Worm (Caenorhabditis elegans) whole organism, young adult: ENCODE data around the gene glb-5.

Source experiments
- B0019.2 ChIP-seq: fragments of 200-800 bp; sonication (Bioruptor generic); conservative IDR thresholded peaks from 2 replicates; pipeline ENCODE4 v1.3.6; 2022; ENCODE audit warnings: missing genetic modification reagents, missing genetic modification characterization, missing compliant biosample characterization
- B0261.1 ChIP-seq: sonication (generic microtip); optimal IDR thresholded peaks from 2 replicates; lab custom pipeline; 2016; ENCODE audit warnings: mild to moderate bottlenecking, missing genetic modification characterization, moderate library complexity, missing compliant biosample characterization
- B0336.3 ChIP-seq: fragments of 200-800 bp; sonication (Bioruptor generic); IDR thresholded peaks from 2 replicates; pipeline ENCODE4 v1.3.6; 2022; ENCODE audit warnings: missing genetic modification characterization, missing compliant biosample characterization
- C06A6.2 ChIP-seq: fragments of 200-800 bp; sonication (Bioruptor generic); conservative IDR thresholded peaks from 2 replicates; pipeline ENCODE4 v1.3.6; 2022; ENCODE audit warnings: missing genetic modification characterization, missing compliant biosample characterization
- C17E4.6 ChIP-seq: fragments of 200-800 bp; sonication (Bioruptor generic); IDR thresholded peaks from 2 replicates; pipeline ENCODE4 v1.3.6; 2022; ENCODE audit warnings: missing genetic modification reagents, missing genetic modification characterization, missing compliant biosample characterization
- D2030.7 ChIP-seq: fragments of 200-800 bp; sonication (Bioruptor generic); IDR thresholded peaks from 2 replicates; pipeline ENCODE4 v1.3.6; 2022; ENCODE audit warnings: missing genetic modification reagents, missing genetic modification characterization, missing compliant biosample characterization
- F39B2.1 ChIP-seq: fragments of 200-800 bp; sonication (Bioruptor generic); IDR thresholded peaks from 2 replicates; pipeline ENCODE4 v1.3.6; 2022; ENCODE audit warnings: missing genetic modification reagents, missing genetic modification characterization, missing compliant biosample characterization
- F52B5.7 ChIP-seq: sonication (generic microtip); optimal IDR thresholded peaks from 2 replicates; lab custom pipeline; 2016; ENCODE audit warnings: mild to moderate bottlenecking, missing genetic modification characterization, missing compliant biosample characterization
- F57C9.4 ChIP-seq: sonication (generic microtip); optimal IDR thresholded peaks from 2 replicates; lab custom pipeline; 2017; ENCODE audit warnings: mild to moderate bottlenecking, missing genetic modification characterization, missing compliant biosample characterization
- Y67H2A.10 ChIP-seq: fragments of 200-800 bp; sonication (Bioruptor generic); conservative IDR thresholded peaks from 2 replicates; pipeline ENCODE4 v1.3.6; 2022; ENCODE audit warnings: missing genetic modification reagents, missing genetic modification characterization, missing compliant biosample characterization
- Y79H2A.3 ChIP-seq: fragments of 200-800 bp; sonication (Bioruptor generic); conservative IDR thresholded peaks from 2 replicates; pipeline ENCODE4 v1.3.6; 2022; ENCODE audit warnings: missing genetic modification reagents, missing genetic modification characterization, missing compliant biosample characterization
- akir-1 ChIP-seq: fragments of 200-800 bp; sonication (Bioruptor generic); optimal IDR thresholded peaks from 2 replicates; lab custom pipeline; 2018; ENCODE audit warnings: mild to moderate bottlenecking, missing genetic modification characterization, moderate library complexity, missing compliant biosample characterization
- ama-1 ChIP-seq, 3 experiments: fragments of 150-350 bp in 1 of 3; sonication (generic microtip) in 2 of 3; optimal IDR thresholded peaks; 2 replicates each; lab custom pipeline; 2014 to 2018; ENCODE audit warnings: missing biosample characterization in 2 of 3, missing genetic modification characterization in 2 of 3, missing genetic modification reagents in 2 of 3
- aptf-3 ChIP-seq: fragments of 200-800 bp; sonication (Bioruptor generic); IDR thresholded peaks from 2 replicates; pipeline ENCODE4 v1.3.6; 2022; ENCODE audit warnings: missing genetic modification characterization, missing compliant biosample characterization
- atf-7 ChIP-seq: sonication (generic microtip); optimal IDR thresholded peaks from 2 replicates; lab custom pipeline; 2017; ENCODE audit warnings: mild to moderate bottlenecking, missing genetic modification characterization, missing compliant biosample characterization
- athp-1 ChIP-seq: sonication (generic microtip); optimal IDR thresholded peaks from 2 replicates; lab custom pipeline; 2017; ENCODE audit warnings: mild to moderate bottlenecking, missing genetic modification characterization, missing compliant biosample characterization
- attf-3 ChIP-seq: fragments of 200-800 bp; sonication (Bioruptor generic); conservative IDR thresholded peaks from 2 replicates; pipeline ENCODE4 v1.3.6; 2022; ENCODE audit warnings: missing genetic modification reagents, missing genetic modification characterization, missing compliant biosample characterization
- attf-5 ChIP-seq: fragments of 200-800 bp; sonication (Bioruptor generic); optimal IDR thresholded peaks from 2 replicates; lab custom pipeline; 2018; ENCODE audit warnings: mild to moderate bottlenecking, missing genetic modification characterization, missing compliant biosample characterization
- bed-1 ChIP-seq: fragments of 200-800 bp; sonication (Bioruptor generic); IDR thresholded peaks from 2 replicates; pipeline ENCODE4 v1.3.6; 2022; ENCODE audit warnings: missing genetic modification reagents, missing genetic modification characterization, missing compliant biosample characterization
- ceh-100 ChIP-seq: fragments of 200-800 bp; sonication (Bioruptor generic); IDR thresholded peaks from 2 replicates; pipeline ENCODE4 v1.3.6; 2022; ENCODE audit warnings: missing genetic modification reagents, missing genetic modification characterization, missing compliant biosample characterization
- chd-7 ChIP-seq: sonication (generic microtip); optimal IDR thresholded peaks from 2 replicates; lab custom pipeline; 2016; ENCODE audit warnings: mild to moderate bottlenecking, missing genetic modification characterization, moderate library complexity, missing compliant biosample characterization
- dpff-1 ChIP-seq: sonication (generic microtip); optimal IDR thresholded peaks from 2 replicates; lab custom pipeline; 2017; ENCODE audit warnings: mild to moderate bottlenecking, missing genetic modification characterization, missing compliant biosample characterization
- egrh-3 ChIP-seq: fragments of 200-800 bp; sonication (Bioruptor generic); IDR thresholded peaks from 2 replicates; pipeline ENCODE4 v1.3.6; 2022; ENCODE audit warnings: missing genetic modification reagents, missing genetic modification characterization, missing compliant biosample characterization
- ekl-4 ChIP-seq: fragments of 200-800 bp; sonication (Bioruptor generic); IDR thresholded peaks from 2 replicates; pipeline ENCODE4 v1.3.6; 2022; ENCODE audit warnings: missing genetic modification reagents, missing genetic modification characterization, missing compliant biosample characterization
- ets-4 ChIP-seq: fragments of 200-800 bp; sonication (Bioruptor generic); optimal IDR thresholded peaks from 2 replicates; lab custom pipeline; 2018; ENCODE audit warnings: mild to moderate bottlenecking, missing genetic modification characterization, missing compliant biosample characterization
- gei-17 ChIP-seq: fragments of 200-800 bp; sonication (Bioruptor generic); optimal IDR thresholded peaks from 2 replicates; lab custom pipeline; 2018; ENCODE audit warnings: mild to moderate bottlenecking, missing genetic modification characterization, missing compliant biosample characterization
- hlh-12 ChIP-seq: sonication (generic microtip); optimal IDR thresholded peaks from 2 replicates; lab custom pipeline; 2016; ENCODE audit warnings: missing genetic modification characterization, missing compliant biosample characterization
- hsf-1 ChIP-seq: fragments of 200-800 bp; sonication (Bioruptor generic); IDR thresholded peaks from 2 replicates; pipeline ENCODE4 v1.3.6; 2022; ENCODE audit warnings: missing genetic modification reagents, missing genetic modification characterization, missing compliant biosample characterization
- let-607 ChIP-seq, 2 experiments: fragments of 200-800 bp in 1 of 2; sonication (Bioruptor generic) in 1 of 2; sonication (generic microtip) in 1 of 2; optimal IDR thresholded peaks; 2 replicates each; lab custom pipeline; 2016 to 2018; ENCODE audit warnings: mild to moderate bottlenecking in 2 of 2, missing compliant biosample characterization in 2 of 2, missing genetic modification characterization in 2 of 2, moderate library complexity in 2 of 2, missing genotype in 1 of 2
- lin-35 ChIP-seq, 3 experiments: fragments of 150-350 bp in 2 of 3; sonication (generic microtip) in 1 of 3; optimal IDR thresholded peaks; 2 replicates each; lab custom pipeline; 2014 to 2018; ENCODE audit warnings: missing biosample characterization in 3 of 3, missing genetic modification characterization in 3 of 3, missing genetic modification reagents in 3 of 3
- lin-40 ChIP-seq: sonication (generic microtip); optimal IDR thresholded peaks from 2 replicates; lab custom pipeline; 2016; ENCODE audit warnings: missing genetic modification characterization, mild to moderate bottlenecking, missing compliant biosample characterization, missing genotype, missing genetic modification reagents
- lin-54 ChIP-seq: fragments of 200-800 bp; sonication (Bioruptor generic); optimal IDR thresholded peaks from 2 replicates; lab custom pipeline; 2018; ENCODE audit warnings: mild to moderate bottlenecking, missing genetic modification characterization, missing compliant biosample characterization
- madf-3 ChIP-seq: fragments of 200-800 bp; sonication (Bioruptor generic); IDR thresholded peaks from 2 replicates; pipeline ENCODE4 v1.3.6; 2022; ENCODE audit warnings: missing genetic modification reagents, missing genetic modification characterization, missing compliant biosample characterization
- mel-28 ChIP-seq: sonication (generic microtip); optimal IDR thresholded peaks from 2 replicates; lab custom pipeline; 2016; ENCODE audit warnings: borderline replicate concordance, mild to moderate bottlenecking, missing genetic modification characterization, missing compliant biosample characterization
- nfya-2 ChIP-seq: fragments of 200-800 bp; sonication (Bioruptor generic); IDR thresholded peaks from 2 replicates; pipeline ENCODE4 v1.3.6; 2022; ENCODE audit warnings: missing genetic modification reagents, missing genetic modification characterization, missing compliant biosample characterization
- nfyb-1 ChIP-seq: fragments of 200-800 bp; sonication (Bioruptor generic); IDR thresholded peaks from 2 replicates; pipeline ENCODE4 v1.3.6; 2022; ENCODE audit warnings: missing genetic modification reagents, missing genetic modification characterization, missing compliant biosample characterization
- nhr-120 ChIP-seq: fragments of 200-800 bp; sonication (Bioruptor generic); IDR thresholded peaks from 2 replicates; pipeline ENCODE4 v1.3.6; 2022; ENCODE audit warnings: missing genetic modification characterization, missing compliant biosample characterization
- nhr-80 ChIP-seq: sonication (generic microtip); optimal IDR thresholded peaks from 2 replicates; lab custom pipeline; 2016; ENCODE audit warnings: missing genetic modification characterization, missing compliant biosample characterization
- nhr-90 ChIP-seq: sonication (generic microtip); optimal IDR thresholded peaks from 2 replicates; lab custom pipeline; 2016; ENCODE audit warnings: missing genotype, mild to moderate bottlenecking, missing genetic modification characterization, missing compliant biosample characterization
- rcor-1 ChIP-seq: fragments of 200-800 bp; sonication (Bioruptor generic); IDR thresholded peaks from 2 replicates; pipeline ENCODE4 v1.3.6; 2022; ENCODE audit warnings: missing genetic modification reagents, missing genetic modification characterization, missing compliant biosample characterization
- rec-8 ChIP-seq, 2 experiments: sonication (generic microtip); optimal IDR thresholded peaks; 2 replicates each; lab custom pipeline; 2016; ENCODE audit warnings: mild to moderate bottlenecking in 2 of 2, missing genetic modification characterization in 2 of 2, missing genetic modification reagents in 2 of 2, missing genotype in 2 of 2, missing biosample characterization in 1 of 2, missing compliant biosample characterization in 1 of 2, moderate library complexity in 1 of 2
- repo-1 ChIP-seq: sonication (generic microtip); optimal IDR thresholded peaks from 2 replicates; lab custom pipeline; 2017; ENCODE audit warnings: mild to moderate bottlenecking, missing genetic modification characterization, missing compliant biosample characterization
- snpc-1.1 ChIP-seq: sonication (generic microtip); optimal IDR thresholded peaks from 2 replicates; lab custom pipeline; 2017; ENCODE audit warnings: missing genetic modification characterization, mild to moderate bottlenecking, missing compliant biosample characterization, antibody characterized with exemption, moderate library complexity, missing genotype, missing genetic modification reagents; ENCODE audit not compliant: insufficient read depth
- snpc-3.4 ChIP-seq: sonication (generic microtip); optimal IDR thresholded peaks from 2 replicates; lab custom pipeline; 2017; ENCODE audit warnings: missing genetic modification characterization, mild to moderate bottlenecking, missing compliant biosample characterization, antibody characterized with exemption, moderate library complexity, missing genotype, missing genetic modification reagents
- snpc-4 ChIP-seq, 5 experiments: fragments of 150-350 bp in 1 of 5; sonication (generic microtip) in 4 of 5; optimal IDR thresholded peaks; 2 replicates each; lab custom pipeline; 2014 to 2018; ENCODE audit warnings: missing genetic modification characterization in 5 of 5, missing biosample characterization in 3 of 5, antibody characterized with exemption in 2 of 5, mild to moderate bottlenecking in 2 of 5, missing compliant biosample characterization in 2 of 5, missing genotype in 2 of 5, moderate library complexity in 2 of 5, missing genetic modification reagents in 1 of 5
- tlf-1 ChIP-seq: fragments of 200-800 bp; sonication (Bioruptor generic); optimal IDR thresholded peaks from 2 replicates; lab custom pipeline; 2018; ENCODE audit warnings: mild to moderate bottlenecking, missing genetic modification characterization, missing compliant biosample characterization
- ztf-22 ChIP-seq: fragments of 200-800 bp; sonication (Bioruptor generic); optimal IDR thresholded peaks from 2 replicates; lab custom pipeline; 2018; ENCODE audit warnings: mild to moderate bottlenecking, missing genetic modification characterization, moderate library complexity, missing compliant biosample characterization
- ztf-26 ChIP-seq: sonication (generic microtip); optimal IDR thresholded peaks from 2 replicates; lab custom pipeline; 2017; ENCODE audit warnings: missing genetic modification characterization, missing compliant biosample characterization

Gene glb-5

DNA sequence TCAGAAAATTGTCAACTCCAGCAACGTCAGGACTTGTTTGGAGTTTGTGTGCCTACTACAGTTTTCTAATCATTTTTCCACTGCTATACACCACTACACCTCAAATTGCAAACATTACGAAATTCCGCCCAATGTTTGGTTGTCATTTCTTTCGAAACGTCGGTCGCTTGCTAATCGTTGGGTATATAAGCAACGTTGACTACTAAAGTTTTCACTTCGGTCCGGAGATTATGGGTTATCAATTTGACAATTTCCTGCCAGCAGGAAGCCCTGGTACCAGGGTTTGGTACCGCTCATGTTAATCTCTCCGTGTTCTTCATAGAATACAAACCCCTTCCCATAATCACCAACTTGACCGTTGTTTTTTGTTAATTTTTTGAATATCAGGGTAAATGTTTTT lies 17.3 kb downstream of the glb-5 start (continued):
- TF ChIP-seq lin-35 (GFP tag; optimal IDR thresholded peaks at IDR 0.05; lab: Kevin White, UChicago) (no peak), C06A6.2 (no peak; the same call in 1 of the 2 replicates), ztf-22 (no peak), nhr-90 (tag; lab: Kevin White, UChicago) (peak; percentile 32), snpc-4 (GFP tag; optimal IDR thresholded peaks at IDR 0.05; lab: Kevin White, UChicago) (peak; percentile 78), snpc-4 (tag; optimal IDR thresholded peaks at IDR 0.05; lab: Kevin White, UChicago) (peak; percentile 92 to 99 (median 98)), hlh-12 (tag; lab: Kevin White, UChicago) (no peak), mel-28 (no peak), nfya-2 (GFP tag; lab: Robert Waterston, UW) (no peak), nhr-120 (GFP tag; lab: Robert Waterston, UW) (no peak), B0019.2 (GFP tag; lab: Robert Waterston, UW) (no peak), B0261.1 (peak; percentile 54), ceh-100 (GFP tag; lab: Robert Waterston, UW) (no peak), hsf-1 (GFP tag; lab: Robert Waterston, UW) (no peak), snpc-3.4 (tag; lab: Kevin White, UChicago) (no peak), ets-4 (no peak), snpc-1.1 (no peak), Y79H2A.3 (GFP tag; lab: Robert Waterston, UW) (no peak), ztf-26 (tag; lab: Kevin White, UChicago) (no peak), atf-7 (tag; lab: Kevin White, UChicago) (no peak), F57C9.4 (tag; lab: Kevin White, UChicago) (no peak), attf-5 (GFP tag; lab: Kevin White, UChicago) (peak; percentile 4), nhr-80 (tag; lab: Kevin White, UChicago) (peak; percentile 66), D2030.7 (GFP tag; lab: Robert Waterston, UW) (no peak), egrh-3 (GFP tag; lab: Robert Waterston, UW) (no peak), repo-1 (tag; lab: Kevin White, UChicago) (peak; percentile 63), rcor-1 (GFP tag; lab: Robert Waterston, UW) (no peak), gei-17 (peak; percentile 14), Y67H2A.10 (GFP tag; lab: Robert Waterston, UW) (no peak), F39B2.1 (GFP tag; lab: Robert Waterston, UW) (no peak), dpff-1 (tag; lab: Kevin White, UChicago) (no peak), madf-3 (GFP tag; lab: Robert Waterston, UW) (no peak), tlf-1 (GFP tag; lab: Kevin White, UChicago) (no peak), lin-40 (peak; percentile 53), bed-1 (no peak), B0336.3 (GFP tag; lab: Robert Waterston, UW) (no peak), athp-1 (tag; lab: Kevin White, UChicago) (no peak), nfyb-1 (GFP tag; lab: Robert Waterston, UW) (peak; percentile 74), lin-54 (GFP tag; lab: Kevin White, UChicago) (peak; percentile 6), rec-8 (tag; optimal IDR thresholded peaks at IDR 0.05; lab: Kevin White, UChicago) (no peak), let-607 (tag; optimal IDR thresholded peaks at IDR 0.05; lab: Kevin White, UChicago) (peak; percentile 37 to 75), C17E4.6 (GFP tag; lab: Robert Waterston, UW) (no peak), attf-3 (no peak), aptf-3 (GFP tag; lab: Robert Waterston, UW) (no peak), akir-1 (GFP tag; lab: Kevin White, UChicago) (no peak), ekl-4 (GFP tag; lab: Robert Waterston, UW) (no peak), F52B5.7 (tag; lab: Kevin White, UChicago) (no peak), ama-1 (optimal IDR thresholded peaks at IDR 0.05; lab: Kevin White, UChicago) (no peak), ama-1 (GFP tag; optimal IDR thresholded peaks at IDR 0.05; lab: Kevin White, UChicago) (no peak), chd-7 (tag; lab: Kevin White, UChicago) (no peak)
